Fruit fly (Drosophila melanogaster): ENCODE results near the gene Brr2.

Gene Brr2

DNA sequence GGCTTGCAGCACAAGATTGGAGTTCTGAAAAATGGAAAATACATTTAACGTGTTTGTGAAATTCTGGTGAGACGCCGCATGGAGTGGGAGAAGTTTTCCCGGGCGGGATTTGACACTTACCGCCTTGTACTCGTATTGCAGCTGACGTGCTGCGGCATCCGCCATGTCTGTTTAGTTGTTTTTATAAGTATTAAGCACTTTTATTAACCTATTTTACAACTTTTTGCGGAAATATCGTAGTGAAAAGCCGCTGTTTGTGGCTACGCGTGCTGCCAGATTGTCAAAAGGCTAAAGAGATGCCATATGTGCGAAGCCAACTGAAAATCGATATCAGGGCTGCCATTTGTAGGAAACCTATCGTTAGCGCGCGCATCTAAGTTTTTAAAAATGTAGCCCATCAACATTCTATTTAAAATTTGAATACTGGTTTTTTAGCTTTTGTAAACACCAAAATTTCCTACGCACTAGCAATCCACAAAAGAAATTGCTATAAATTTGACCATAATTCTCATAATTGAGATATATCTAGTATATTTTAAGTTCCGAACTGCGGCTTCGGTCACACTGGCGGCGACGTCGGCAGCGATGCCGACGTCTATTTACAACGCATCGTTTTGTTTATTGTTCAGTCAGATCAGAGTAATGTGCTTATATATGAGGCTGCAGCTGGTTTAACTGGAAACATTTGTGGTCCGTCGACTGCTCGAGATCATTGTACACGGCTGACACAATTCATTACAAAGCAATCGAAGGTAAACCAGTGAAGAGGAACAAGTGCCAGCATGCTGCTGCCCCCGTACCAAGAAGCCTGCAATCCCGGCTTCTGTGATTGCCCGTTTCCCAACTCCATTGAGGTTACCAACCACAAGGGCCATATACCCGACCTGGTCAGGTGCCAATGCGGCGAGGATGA is at the start of gene Brr2, which contains the start of gene CG10516:
Gene Brr2 (minus strand): TSS at position 285 of the 913 bp plus-strand sequence.
Gene CG10516 (plus strand): TSS at position 617 of the 913 bp plus-strand sequence.
- TF ChIP-seq cas (GFP tag; IDR thresholded peaks at IDR 0.05): no peak
- no peak for TF ChIP-seq Sox102F (GFP tag; optimal IDR thresholded peaks at IDR 0.05)
- TF ChIP-seq CG17568 (GFP tag; optimal IDR thresholded peaks at IDR 0.05): no peak
- no peak for TF ChIP-seq br (optimal IDR thresholded peaks at IDR 0.05)
- no peak for TF ChIP-seq CG14050 (GFP tag; IDR thresholded peaks at IDR 0.05)
- no peak for TF ChIP-seq grau (tag; optimal IDR thresholded peaks at IDR 0.05)
- TF ChIP-seq sqz (GFP tag; optimal IDR thresholded peaks at IDR 0.05): no peak
- TF ChIP-seq HLH54F (GFP tag; optimal IDR thresholded peaks at IDR 0.05): peak; percentile 37
- no peak for TF ChIP-seq CG12236 (GFP tag; optimal IDR thresholded peaks at IDR 0.05)
- peak; percentile 75 for TF ChIP-seq kni (GFP tag; optimal IDR thresholded peaks at IDR 0.05)
- TF ChIP-seq B-H1 (GFP tag; IDR thresholded peaks at IDR 0.05): no peak
- no peak for TF ChIP-seq scrt (GFP tag; optimal IDR thresholded peaks at IDR 0.05)
- 0 out of 3 replicates have a peak, but pooled peaks have one; percentile 37 for TF ChIP-seq HLH4C (GFP tag; IDR thresholded peaks at IDR 0.05; ENCODE audit: partially characterized antibody)
- TF ChIP-seq CG12942 (GFP tag; optimal IDR thresholded peaks at IDR 0.05): no peak
- TF ChIP-seq CG17385 (GFP tag; optimal IDR thresholded peaks at IDR 0.05): no peak
- no peak for TF ChIP-seq CG43689 (GFP tag; IDR thresholded peaks at IDR 0.05)
- TF ChIP-seq Abd-B (GFP tag; optimal IDR thresholded peaks at IDR 0.05): no peak
- 0 out of 2 replicates have a peak, but pooled peaks have one; percentile 32 for TF ChIP-seq sna (GFP tag; IDR thresholded peaks at IDR 0.05; ENCODE audit: partially characterized antibody)
- TF ChIP-seq CG15479 (GFP tag; optimal IDR thresholded peaks at IDR 0.05): no peak
- no peak for TF ChIP-seq Gsc (GFP tag; IDR thresholded peaks at IDR 0.05)
- TF ChIP-seq CG33557 (GFP tag; optimal IDR thresholded peaks at IDR 0.05): no peak
- TF ChIP-seq caup (GFP tag; optimal IDR thresholded peaks at IDR 0.05; ENCODE audit: severe bottlenecking): no peak
- TF ChIP-seq fru (optimal IDR thresholded peaks at IDR 0.05): no peak
- TF ChIP-seq CG2889 (GFP tag; IDR thresholded peaks at IDR 0.05): no peak
- TF ChIP-seq gce (GFP tag; IDR thresholded peaks at IDR 0.05): no peak
- TF ChIP-seq BtbVII (GFP tag; optimal IDR thresholded peaks at IDR 0.05): no peak
- no peak for TF ChIP-seq wek (GFP tag; optimal IDR thresholded peaks at IDR 0.05)
- no peak for TF ChIP-seq az2 (GFP tag; optimal IDR thresholded peaks at IDR 0.05)
- no peak for TF ChIP-seq pnt (GFP tag; optimal IDR thresholded peaks at IDR 0.05)
- no peak for TF ChIP-seq CG4424 (GFP tag; optimal IDR thresholded peaks at IDR 0.05)
- TF ChIP-seq CG12769 (tag; optimal IDR thresholded peaks at IDR 0.05): no peak
- TF ChIP-seq gfzf (GFP tag; optimal IDR thresholded peaks at IDR 0.05): peak; percentile 73
- no peak for TF ChIP-seq CkIIα-i1 (GFP tag; IDR thresholded peaks at IDR 0.05)
- no peak for TF ChIP-seq shn (GFP tag; optimal IDR thresholded peaks at IDR 0.05)
- no peak for TF ChIP-seq zfh1 (GFP tag; IDR thresholded peaks at IDR 0.05)
- TF ChIP-seq CG2202 (tag; optimal IDR thresholded peaks at IDR 0.05): no peak
- TF ChIP-seq Dip2 (GFP tag; IDR thresholded peaks at IDR 0.05): no peak
- TF ChIP-seq CG2199 (GFP tag; IDR thresholded peaks at IDR 0.05): no peak
- TF ChIP-seq Doc3 (GFP tag; IDR thresholded peaks at IDR 0.05; ENCODE audit: partially characterized antibody): no peak
- no peak for TF ChIP-seq Vsx1 (GFP tag; optimal IDR thresholded peaks at IDR 0.05)
- peak; percentile 70 for TF ChIP-seq hkb (optimal IDR thresholded peaks at IDR 0.05)
- peak; percentile 49; the same call in 1 of the 2 replicates for TF ChIP-seq hkb (GFP tag; IDR thresholded peaks at IDR 0.05)
- peak in 1 of 2 experiments; percentile 29 for TF ChIP-seq Hr51 (GFP tag; optimal IDR thresholded peaks at IDR 0.05)
- TF ChIP-seq salm (tag; optimal IDR thresholded peaks at IDR 0.05): no peak
- no peak for TF ChIP-seq Nf-YA (GFP tag; IDR thresholded peaks at IDR 0.05)
- peak; percentile 38; the same call in 1 of the 2 replicates for TF ChIP-seq unc-4 (GFP tag; IDR thresholded peaks at IDR 0.05; ENCODE audit: partially characterized antibody)
- TF ChIP-seq slou (GFP tag; optimal IDR thresholded peaks at IDR 0.05): no peak
- TF ChIP-seq bcd (GFP tag; optimal IDR thresholded peaks at IDR 0.05): no peak
- no peak for TF ChIP-seq CG9727 (GFP tag; optimal IDR thresholded peaks at IDR 0.05)
